Fruit fly (Drosophila melanogaster) whole organism, wandering third instar larva: ENCODE results near the gene CG12061.

Experiments used
- Abd-B ChIP-seq: fragments of >200 bp; optimal IDR thresholded peaks from 2 replicates; lab custom pipeline; 2017; ENCODE audit warnings: missing biosample characterization, missing genetic modification characterization
- CG9705 ChIP-seq: fragments of 200-800 bp; sonication (Bioruptor generic); optimal IDR thresholded peaks from 2 replicates; lab custom pipeline; 2018; ENCODE audit warnings: missing biosample characterization, mild to moderate bottlenecking, missing genetic modification characterization
- CrebA ChIP-seq: fragments of 200-800 bp; sonication (Bioruptor generic); optimal IDR thresholded peaks from 2 replicates; lab custom pipeline; 2016; ENCODE audit warnings: missing biosample characterization, mild to moderate bottlenecking, missing genetic modification characterization, borderline replicate concordance
- Dfd ChIP-seq: fragments of >200 bp; optimal IDR thresholded peaks from 2 replicates; lab custom pipeline; 2017; ENCODE audit warnings: missing biosample characterization, missing genetic modification characterization
- GATAd ChIP-seq: sonication (Bioruptor generic); optimal IDR thresholded peaks from 2 replicates; lab custom pipeline; 2016; ENCODE audit warnings: missing biosample characterization, missing genetic modification characterization
- HLH106 ChIP-seq: fragments of 200-800 bp; optimal IDR thresholded peaks from 3 replicates; lab custom pipeline; 2019; ENCODE audit warnings: missing biosample characterization, mild to moderate bottlenecking, missing genetic modification characterization, moderate library complexity
- Hnf4 ChIP-seq: fragments of 200-800 bp; sonication (Bioruptor generic); optimal IDR thresholded peaks from 2 replicates; lab custom pipeline; 2016; ENCODE audit warnings: missing biosample characterization, mild to moderate bottlenecking, missing genetic modification characterization
- Hr83 ChIP-seq: fragments of 200-300 bp; sonication (Bioruptor generic); optimal IDR thresholded peaks from 2 replicates; lab custom pipeline; 2016; ENCODE audit warnings: missing biosample characterization, mild to moderate bottlenecking, missing genetic modification characterization, moderate library complexity; ENCODE audit not compliant: poor library complexity, severe bottlenecking
- Jra ChIP-seq: sonication (Bioruptor generic); optimal IDR thresholded peaks from 2 replicates; lab custom pipeline; 2016; ENCODE audit warnings: missing biosample characterization, missing genetic modification characterization
- Mio ChIP-seq: sonication (Bioruptor generic); optimal IDR thresholded peaks from 2 replicates; lab custom pipeline; 2016; ENCODE audit warnings: missing biosample characterization, missing genetic modification characterization
- Myc ChIP-seq: fragments of >200 bp; optimal IDR thresholded peaks from 2 replicates; lab custom pipeline; 2017
- N ChIP-seq: fragments of >200 bp; optimal IDR thresholded peaks from 2 replicates; lab custom pipeline; 2018; ENCODE audit warnings: missing biosample characterization, missing external identifiers, missing genetic modification characterization
- OdsH ChIP-seq: fragments of 200-800 bp; sonication (Bioruptor generic); optimal IDR thresholded peaks from 2 replicates; lab custom pipeline; 2016; ENCODE audit warnings: missing biosample characterization, mild to moderate bottlenecking, missing genetic modification characterization
- Rel ChIP-seq, 2 experiments: fragments of 200-800 bp; sonication (Bioruptor generic) in 1 of 2; optimal IDR thresholded peaks; 2 replicates in 1 of 2; 3 replicates in 1 of 2; lab custom pipeline; 2016 to 2019; ENCODE audit warnings: mild to moderate bottlenecking in 2 of 2, missing biosample characterization in 2 of 2, missing genetic modification characterization in 2 of 2, moderate library complexity in 1 of 2
- Sp1 ChIP-seq: fragments of 200-800 bp; sonication (Bioruptor generic); optimal IDR thresholded peaks from 3 replicates; lab custom pipeline; 2019; ENCODE audit warnings: missing biosample characterization, mild to moderate bottlenecking, missing genetic modification characterization, moderate library complexity
- br ChIP-seq: fragments of 200-800 bp; sonication (Bioruptor generic); optimal IDR thresholded peaks from 2 replicates; lab custom pipeline; 2016; ENCODE audit warnings: missing biosample characterization, missing genetic modification characterization
- brk ChIP-seq: fragments of 200-800 bp; sonication (Bioruptor generic); optimal IDR thresholded peaks from 2 replicates; lab custom pipeline; 2016; ENCODE audit warnings: missing biosample characterization, mild to moderate bottlenecking, missing genetic modification characterization
- dl ChIP-seq, 2 experiments: fragments of 175-275, 200-275 bp in 1 of 2; fragments of 200-275 bp in 1 of 2; sonication (Bioruptor generic); optimal IDR thresholded peaks; lab custom pipeline; 2018; ENCODE audit warnings: mild to moderate bottlenecking in 2 of 2, missing biosample characterization in 2 of 2, missing genetic modification characterization in 2 of 2, moderate library complexity in 2 of 2; ENCODE audit not compliant: partially characterized antibody in 2 of 2, insufficient read depth in 1 of 2
- dmrt93B ChIP-seq: fragments of 200-800 bp; sonication (Bioruptor generic); optimal IDR thresholded peaks from 2 replicates; lab custom pipeline; 2018; ENCODE audit warnings: missing biosample characterization, mild to moderate bottlenecking, missing genetic modification characterization
- dsf ChIP-seq: sonication (Bioruptor generic); optimal IDR thresholded peaks from 2 replicates; lab custom pipeline; 2016; ENCODE audit warnings: missing biosample characterization, missing genetic modification characterization, borderline replicate concordance
- ey ChIP-seq: fragments of 200-800 bp; sonication (Bioruptor generic); optimal IDR thresholded peaks from 2 replicates; lab custom pipeline; 2016; ENCODE audit warnings: missing biosample characterization, missing genetic modification characterization
- foxo ChIP-seq, 2 experiments: fragments of 200-800 bp; sonication (Bioruptor generic); optimal IDR thresholded peaks; 2 replicates in 1 of 2; 3 replicates in 1 of 2; lab custom pipeline; 2016 to 2017; ENCODE audit warnings: missing biosample characterization in 2 of 2, missing genetic modification characterization in 2 of 2
- fru ChIP-seq: fragments of 200-800 bp; sonication (Bioruptor generic); optimal IDR thresholded peaks from 3 replicates; lab custom pipeline; 2016; ENCODE audit warnings: missing biosample characterization, mild to moderate bottlenecking, missing genetic modification characterization
- h ChIP-seq: fragments of 200-800 bp; sonication (Bioruptor generic); optimal IDR thresholded peaks from 3 replicates; lab custom pipeline; 2016; ENCODE audit warnings: missing biosample characterization, mild to moderate bottlenecking, missing genetic modification characterization
- jim ChIP-seq: fragments of 175-275, 200-325 bp; sonication (Bioruptor generic); optimal IDR thresholded peaks from 2 replicates; lab custom pipeline; 2016; ENCODE audit warnings: missing biosample characterization, mild to moderate bottlenecking, missing genetic modification characterization
- lola ChIP-seq: fragments of >200 bp; optimal IDR thresholded peaks from 2 replicates; lab custom pipeline; 2017; ENCODE audit warnings: missing biosample characterization, missing genetic modification characterization
- pan ChIP-seq: fragments of >200 bp; optimal IDR thresholded peaks from 2 replicates; lab custom pipeline; 2017
- psq ChIP-seq: fragments of 200-800 bp; sonication (Bioruptor generic); optimal IDR thresholded peaks from 3 replicates; lab custom pipeline; 2017; ENCODE audit warnings: missing biosample characterization, mild to moderate bottlenecking, missing genetic modification characterization, moderate library complexity
- rgr ChIP-seq: fragments of 200-800 bp; sonication (Bioruptor generic); optimal IDR thresholded peaks from 3 replicates; lab custom pipeline; 2016; ENCODE audit warnings: missing biosample characterization, mild to moderate bottlenecking, missing genetic modification characterization
- sage ChIP-seq: fragments of 200-800 bp; sonication (Bioruptor generic); optimal IDR thresholded peaks from 2 replicates; lab custom pipeline; 2016; ENCODE audit warnings: missing biosample characterization, mild to moderate bottlenecking, missing genetic modification characterization
- sv ChIP-seq: fragments of 200-800 bp; sonication (Bioruptor generic); optimal IDR thresholded peaks from 3 replicates; lab custom pipeline; 2016; ENCODE audit warnings: missing biosample characterization, missing genetic modification characterization
- tai ChIP-seq: sonication (Bioruptor generic); optimal IDR thresholded peaks from 2 replicates; lab custom pipeline; 2016; ENCODE audit warnings: missing biosample characterization, missing genetic modification characterization
- usp ChIP-seq: fragments of >200 bp; optimal IDR thresholded peaks from 2 replicates; lab custom pipeline; 2017; ENCODE audit warnings: missing biosample characterization, missing genetic modification characterization
- woc ChIP-seq: sonication (Bioruptor generic); optimal IDR thresholded peaks from 2 replicates; lab custom pipeline; 2016; ENCODE audit warnings: missing biosample characterization, mild to moderate bottlenecking, missing genetic modification characterization

Gene CG12061

dm6 chrX:23035766-23036165 is at the start of gene CG12061:
Gene CG12061, plus strand, starts transcription at chrX:23036066.
- TF ChIP-seq dmrt93B (GFP tag; lab: Kevin White, UChicago) = no peak
- no peak for TF ChIP-seq jim (GFP tag; lab: Kevin White, UChicago)
- no peak for TF ChIP-seq dl (GFP tag; optimal IDR thresholded peaks at IDR 0.05; lab: Kevin White, UChicago; ENCODE audit: insufficient read depth in 1 of 2, partially characterized antibody in 2 of 2)
- no peak for TF ChIP-seq N (GFP tag; lab: Kevin White, UChicago)
- no peak for TF ChIP-seq Hr83 (GFP tag; lab: Kevin White, UChicago)

- no peak for TF ChIP-seq Abd-B (GFP tag; lab: Kevin White, UChicago)
- TF ChIP-seq fru (GFP tag; lab: Kevin White, UChicago) = peak; percentile 1
- TF ChIP-seq dmrt93B (GFP tag; lab: Kevin White, UChicago) = no peak
- TF ChIP-seq HLH106 (tag; lab: Kevin White, UChicago) = peak; percentile 6
These were observed 31.0 kb upstream of the CG12061 start, which contains the start of the genes stnA and stnB for dm6 chrX:23004598-23005469. Gene stnA, minus strand, starts transcription at chrX:23004648. Gene stnB, minus strand, starts transcription at chrX:23004648.

dm6 chrX:23006925-23007324 is 28.9 kb upstream of the CG12061 start:
- TF ChIP-seq pan (lab: Kevin White, UChicago) = no peak
- no peak for TF ChIP-seq Hr83 (GFP tag; lab: Kevin White, UChicago)
- no peak for TF ChIP-seq jim (GFP tag; lab: Kevin White, UChicago)
- TF ChIP-seq brk (GFP tag; lab: Kevin White, UChicago) = no peak
- TF ChIP-seq N (GFP tag; lab: Kevin White, UChicago) = no peak
- TF ChIP-seq sv = no peak
- TF ChIP-seq Mio (GFP tag; lab: Kevin White, UChicago) = no peak
- no peak for TF ChIP-seq br
- TF ChIP-seq Rel (GFP tag; optimal IDR thresholded peaks at IDR 0.05; lab: Kevin White, UChicago) = no peak
- TF ChIP-seq Rel (tag; optimal IDR thresholded peaks at IDR 0.05; lab: Kevin White, UChicago) = no peak

dm6 chrX:23007399-23007798 is 28.5 kb upstream of the CG12061 start:
- TF ChIP-seq tai (GFP tag; lab: Kevin White, UChicago) = no peak
- TF ChIP-seq CrebA (GFP tag; lab: Kevin White, UChicago) = no peak
- peak; percentile 18 for TF ChIP-seq Hnf4 (GFP tag; lab: Kevin White, UChicago)
- TF ChIP-seq dsf = no peak
- TF ChIP-seq usp (GFP tag; lab: Kevin White, UChicago) = no peak
- no peak for TF ChIP-seq OdsH (GFP tag; lab: Kevin White, UChicago)
- peak in 1 of 2 experiments; percentile 30 for TF ChIP-seq foxo (GFP tag; optimal IDR thresholded peaks at IDR 0.05; lab: Kevin White, UChicago)
- TF ChIP-seq Mio (GFP tag; lab: Kevin White, UChicago) = no peak
- no peak for TF ChIP-seq N (GFP tag; lab: Kevin White, UChicago)
- TF ChIP-seq dl (GFP tag; optimal IDR thresholded peaks at IDR 0.05; lab: Kevin White, UChicago; ENCODE audit: insufficient read depth in 1 of 2, partially characterized antibody in 2 of 2) = no peak
- no peak for TF ChIP-seq fru (GFP tag; lab: Kevin White, UChicago)
- no peak for TF ChIP-seq br
- TF ChIP-seq Dfd (GFP tag; lab: Kevin White, UChicago) = no peak
- no peak for TF ChIP-seq GATAd

dm6 chrX:23010651-23011050 is 25.2 kb upstream of the CG12061 start:
- no peak for TF ChIP-seq sage (GFP tag; lab: Kevin White, UChicago)
- TF ChIP-seq psq (GFP tag; lab: Kevin White, UChicago) = no peak
- no peak for TF ChIP-seq Hr83 (GFP tag; lab: Kevin White, UChicago)
- TF ChIP-seq CG9705 (GFP tag; lab: Kevin White, UChicago) = no peak
- TF ChIP-seq usp (GFP tag; lab: Kevin White, UChicago) = no peak
- TF ChIP-seq Abd-B (GFP tag; lab: Kevin White, UChicago) = no peak
- no peak for TF ChIP-seq pan (lab: Kevin White, UChicago)
- TF ChIP-seq foxo (GFP tag; optimal IDR thresholded peaks at IDR 0.05; lab: Kevin White, UChicago) = peak in 1 of 2 experiments; percentile 55
- TF ChIP-seq dsf = no peak
- no peak for TF ChIP-seq dl (GFP tag; optimal IDR thresholded peaks at IDR 0.05; lab: Kevin White, UChicago; ENCODE audit: insufficient read depth in 1 of 2, partially characterized antibody in 2 of 2)
- no peak for TF ChIP-seq Hnf4 (GFP tag; lab: Kevin White, UChicago)
- TF ChIP-seq Dfd (GFP tag; lab: Kevin White, UChicago) = no peak
- TF ChIP-seq Sp1 (GFP tag; lab: Kevin White, UChicago) = no peak
- peak; percentile 44 for TF ChIP-seq OdsH (GFP tag; lab: Kevin White, UChicago)
- TF ChIP-seq br = peak; percentile 21
- no peak for TF ChIP-seq Myc (lab: Kevin White, UChicago)
- TF ChIP-seq woc (GFP tag; lab: Kevin White, UChicago) = no peak
- TF ChIP-seq fru (GFP tag; lab: Kevin White, UChicago) = peak; percentile 31
- TF ChIP-seq GATAd = no peak
- no peak for TF ChIP-seq Mio (GFP tag; lab: Kevin White, UChicago)
- TF ChIP-seq lola (GFP tag; lab: Kevin White, UChicago) = no peak
- no peak for TF ChIP-seq HLH106 (tag; lab: Kevin White, UChicago)
- peak; percentile 33 for TF ChIP-seq rgr (GFP tag; lab: Kevin White, UChicago)
- TF ChIP-seq Jra (GFP tag; lab: Kevin White, UChicago) = no peak
- TF ChIP-seq h = peak; percentile 51
- TF ChIP-seq ey = peak; percentile 34
- TF ChIP-seq Rel (GFP tag; optimal IDR thresholded peaks at IDR 0.05; lab: Kevin White, UChicago) = no peak
- TF ChIP-seq Rel (tag; optimal IDR thresholded peaks at IDR 0.05; lab: Kevin White, UChicago) = no peak
